Worm (Caenorhabditis elegans): ENCODE measurements around the gene fbf-2.

DNA sequence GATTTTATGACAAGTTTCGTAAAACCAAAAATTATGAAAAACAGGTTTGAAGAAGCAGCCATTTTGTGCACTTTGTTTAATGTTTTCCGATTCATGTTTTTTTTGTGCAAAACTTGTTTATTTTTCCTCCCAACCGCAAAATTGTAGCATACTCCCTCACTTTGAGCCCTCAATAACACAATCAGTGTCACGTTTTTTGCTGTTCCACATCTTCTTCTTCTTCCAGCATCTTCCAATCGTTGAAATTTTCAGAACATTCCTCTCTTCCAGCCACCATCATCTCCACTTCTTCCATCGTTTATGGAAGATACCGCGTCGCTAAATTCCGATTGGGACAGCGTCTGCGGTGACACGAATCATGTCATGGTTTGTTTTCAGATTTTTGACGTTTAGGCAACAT lies 41.3 kb upstream of the fbf-2 start, which contains the start of gene abts-3:
- TF ChIP-seq M03D4.4 (tag; optimal IDR thresholded peaks at IDR 0.05): no peak
- no peak for TF ChIP-seq snpc-4 (tag; optimal IDR thresholded peaks at IDR 0.05)
- TF ChIP-seq pha-4 (tag; optimal IDR thresholded peaks at IDR 0.05): no peak
- TF ChIP-seq ces-1 (GFP tag; optimal IDR thresholded peaks at IDR 0.05): no peak
- no peak for TF ChIP-seq mep-1 (tag; optimal IDR thresholded peaks at IDR 0.05)
